Worm (Caenorhabditis elegans) whole organism, mixed stage, embryonic: ENCODE measurements around the gene W09G12.9.

ENCODE experiments used
- ces-1 ChIP-seq: fragments of 150-350 bp; optimal IDR thresholded peaks from 2 replicates; lab custom pipeline; 2014; ENCODE audit warnings: missing biosample characterization, missing genetic modification reagents, missing genetic modification characterization
- lin-13 ChIP-seq: fragments of 150-350 bp; optimal IDR thresholded peaks from 2 replicates; lab custom pipeline; 2014; ENCODE audit warnings: missing biosample characterization, missing genetic modification characterization
- mep-1 ChIP-seq: fragments of 150-350 bp; optimal IDR thresholded peaks from 2 replicates; lab custom pipeline; 2017; ENCODE audit warnings: missing biosample characterization, missing genetic modification reagents, missing genetic modification characterization, inconsistent platforms

ce11 chrIV:1238147-1238546 lies 21.8 kb downstream of the W09G12.9 start:
- TF ChIP-seq lin-13 (no peak), mep-1 (tag; lab: Kevin White, UChicago) (no peak), ces-1 (no peak)
